Fruit fly (Drosophila melanogaster) whole organism, embryonic: ENCODE data around the gene CG13898.
A peak's percentile ranks its signal among the peaks of the same experiment; 100 is the strongest.

Source experiments
- Bgb ChIP-seq: fragments of 200-800 bp; sonication (Bioruptor generic); IDR thresholded peaks from 2 replicates; pipeline ENCODE4 v1.3.6; 2022; ENCODE audit warnings: missing biosample characterization, missing genetic modification characterization; ENCODE audit not compliant: partially characterized antibody
- BtbVII ChIP-seq: fragments of 200-800 bp; sonication (Bioruptor generic); optimal IDR thresholded peaks from 3 replicates; lab custom pipeline; 2017; ENCODE audit warnings: missing biosample characterization, mild to moderate bottlenecking, missing genetic modification characterization
- CG10321 ChIP-seq: fragments of 200-800 bp; sonication (Bioruptor generic); IDR thresholded peaks from 2 replicates; pipeline ENCODE4 v1.3.6; 2022; ENCODE audit warnings: missing biosample characterization, missing genetic modification characterization
- CG10979 ChIP-seq: fragments of 200-800 bp; sonication (Bioruptor generic); optimal IDR thresholded peaks from 2 replicates; lab custom pipeline; 2018; ENCODE audit warnings: missing biosample characterization, mild to moderate bottlenecking, missing genetic modification characterization, moderate library complexity
- CG12299 ChIP-seq: fragments of 200-800 bp; sonication (Bioruptor generic); optimal IDR thresholded peaks from 2 replicates; lab custom pipeline; 2018; ENCODE audit warnings: missing biosample characterization, mild to moderate bottlenecking, missing genetic modification characterization
- CG13775 ChIP-seq: fragments of 200-800 bp; sonication (Bioruptor generic); optimal IDR thresholded peaks from 3 replicates; lab custom pipeline; 2017; ENCODE audit warnings: missing biosample characterization, mild to moderate bottlenecking, missing genetic modification characterization
- CG14050 ChIP-seq: fragments of 200-800 bp; sonication (Bioruptor generic); IDR thresholded peaks from 3 replicates; pipeline ENCODE4 v1.3.6; 2022; ENCODE audit warnings: missing biosample characterization, missing genetic modification characterization
- CG17328 ChIP-seq: fragments of 200-800 bp; sonication (Bioruptor generic); IDR thresholded peaks from 2 replicates; pipeline ENCODE4 v1.3.6; 2022; ENCODE audit warnings: missing biosample characterization, missing genetic modification characterization
- CG18011 ChIP-seq: fragments of 200-800 bp; sonication (Bioruptor generic); optimal IDR thresholded peaks from 2 replicates; lab custom pipeline; 2017; ENCODE audit warnings: missing biosample characterization, missing genetic modification characterization, mild to moderate bottlenecking, moderate library complexity, missing genotype
- CG30020 ChIP-seq: fragments of 200-800 bp; optimal IDR thresholded peaks from 2 replicates; lab custom pipeline; 2019; ENCODE audit warnings: missing biosample characterization, mild to moderate bottlenecking, missing genetic modification characterization, moderate library complexity
- CG31441 ChIP-seq: fragments of 200-800 bp; sonication (Bioruptor generic); IDR thresholded peaks from 2 replicates; pipeline ENCODE4 v1.3.6; 2022; ENCODE audit warnings: missing biosample characterization, missing genetic modification characterization
- CG34376 ChIP-seq: fragments of 200-800 bp; sonication (Bioruptor generic); optimal IDR thresholded peaks from 2 replicates; lab custom pipeline; 2018; ENCODE audit warnings: missing biosample characterization, mild to moderate bottlenecking, missing genetic modification characterization
- CG4282 ChIP-seq: fragments of 200-800 bp; sonication (Bioruptor generic); optimal IDR thresholded peaks from 2 replicates; lab custom pipeline; 2016; ENCODE audit warnings: missing biosample characterization, missing genetic modification characterization
- CG4328 ChIP-seq: fragments of 200-800 bp; sonication (Bioruptor generic); optimal IDR thresholded peaks from 3 replicates; lab custom pipeline; 2017; ENCODE audit warnings: missing biosample characterization, missing genetic modification reagents, missing genetic modification characterization
- CG4424 ChIP-seq: fragments of 200-800 bp; sonication (Bioruptor generic); optimal IDR thresholded peaks from 3 replicates; lab custom pipeline; 2016; ENCODE audit warnings: missing biosample characterization, missing genetic modification characterization
- CG7928 ChIP-seq: fragments of 200-800 bp; sonication (Bioruptor generic); optimal IDR thresholded peaks from 2 replicates; lab custom pipeline; 2017; ENCODE audit warnings: missing biosample characterization, mild to moderate bottlenecking, missing genetic modification characterization
- CG9215 ChIP-seq: fragments of 200-800 bp; sonication (Bioruptor generic); IDR thresholded peaks from 2 replicates; pipeline ENCODE4 v1.3.6; 2022; ENCODE audit warnings: missing biosample characterization, missing genetic modification characterization
- CG9609 ChIP-seq: fragments of 200-800 bp; sonication (Bioruptor generic); optimal IDR thresholded peaks from 3 replicates; lab custom pipeline; 2016; ENCODE audit warnings: missing biosample characterization, missing genetic modification characterization
- CrebB ChIP-seq: fragments of 200-800 bp; sonication (Bioruptor generic); optimal IDR thresholded peaks from 3 replicates; lab custom pipeline; 2018; ENCODE audit warnings: missing biosample characterization, mild to moderate bottlenecking, missing genetic modification characterization
- D ChIP-seq, 2 experiments: fragments of 200-800 bp in 1 of 2; fragments of >200 bp in 1 of 2; sonication (Bioruptor generic) in 1 of 2; optimal IDR thresholded peaks; 2 replicates in 1 of 2; 3 replicates in 1 of 2; lab custom pipeline; 2017; ENCODE audit warnings: mild to moderate bottlenecking in 1 of 2, missing biosample characterization in 1 of 2, missing genetic modification characterization in 1 of 2, missing genetic modification reagents in 1 of 2
- Doc3 ChIP-seq: fragments of 200-800 bp; sonication (Bioruptor generic); IDR thresholded peaks from 3 replicates; pipeline ENCODE4 v1.3.6; 2022; ENCODE audit warnings: missing biosample characterization, missing genetic modification characterization; ENCODE audit not compliant: partially characterized antibody
- Fer2 ChIP-seq: fragments of 200-800 bp; sonication (Bioruptor generic); optimal IDR thresholded peaks from 2 replicates; lab custom pipeline; 2018; ENCODE audit warnings: missing biosample characterization, mild to moderate bottlenecking, missing genetic modification characterization, moderate library complexity
- Fer3 ChIP-seq: fragments of 200-800 bp; sonication (Bioruptor generic); optimal IDR thresholded peaks from 2 replicates; lab custom pipeline; 2018; ENCODE audit warnings: missing biosample characterization, mild to moderate bottlenecking, missing genetic modification characterization, moderate library complexity
- H15 ChIP-seq: fragments of 200-800 bp; sonication (Bioruptor generic); IDR thresholded peaks from 3 replicates; pipeline ENCODE4 v1.3.6; 2022; ENCODE audit warnings: missing biosample characterization, missing genetic modification characterization
- Hr78 ChIP-seq, 2 experiments: fragments of 200-800 bp in 1 of 2; fragments of >200 bp in 1 of 2; sonication (Bioruptor generic) in 1 of 2; optimal IDR thresholded peaks; 2 replicates each; lab custom pipeline; 2017 to 2019; ENCODE audit warnings: missing biosample characterization in 2 of 2, missing genetic modification characterization in 2 of 2, mild to moderate bottlenecking in 1 of 2, moderate library complexity in 1 of 2
- Mad ChIP-seq: fragments of 200-800 bp; sonication (Bioruptor generic); optimal IDR thresholded peaks from 2 replicates; lab custom pipeline; 2016; ENCODE audit warnings: missing biosample characterization, missing genetic modification characterization
- Neu2 ChIP-seq: fragments of 200-800 bp; sonication (Bioruptor generic); optimal IDR thresholded peaks from 3 replicates; lab custom pipeline; 2016; ENCODE audit warnings: missing biosample characterization, missing genetic modification characterization, borderline replicate concordance
- Nf-YA ChIP-seq: fragments of 200-800 bp; sonication (Bioruptor generic); IDR thresholded peaks from 2 replicates; pipeline ENCODE4 v1.3.6; 2022; ENCODE audit warnings: missing biosample characterization, missing genetic modification characterization
- Ravus ChIP-seq: fragments of 200-800 bp; sonication (Bioruptor generic); IDR thresholded peaks from 2 replicates; pipeline ENCODE4 v1.3.6; 2022; ENCODE audit warnings: missing biosample characterization, missing genetic modification characterization
- ac ChIP-seq: fragments of 200-800 bp; sonication (Bioruptor generic); optimal IDR thresholded peaks from 3 replicates; lab custom pipeline; 2017; ENCODE audit warnings: missing biosample characterization, mild to moderate bottlenecking, missing genetic modification characterization
- amos ChIP-seq: fragments of 200-800 bp; sonication (Bioruptor generic); IDR thresholded peaks from 2 replicates; pipeline ENCODE4 v1.3.6; 2022; ENCODE audit warnings: missing biosample characterization, missing genetic modification characterization; ENCODE audit not compliant: partially characterized antibody
- br ChIP-seq: fragments of >200 bp; optimal IDR thresholded peaks from 2 replicates; lab custom pipeline; 2017
- bsh ChIP-seq, 2 experiments: fragments of 200-800 bp; sonication (Bioruptor generic); optimal IDR thresholded peaks; 2 replicates each; lab custom pipeline; 2017 to 2018; ENCODE audit warnings: mild to moderate bottlenecking in 2 of 2, missing biosample characterization in 2 of 2, missing genetic modification characterization in 2 of 2, moderate library complexity in 1 of 2
- cad ChIP-seq: fragments of >200 bp; optimal IDR thresholded peaks from 2 replicates; lab custom pipeline; 2017; ENCODE audit warnings: missing biosample characterization, missing genetic modification characterization
- chif ChIP-seq, 2 experiments: fragments of 200-800 bp; sonication (Bioruptor generic); optimal IDR thresholded peaks; 3 replicates each; lab custom pipeline; 2016; ENCODE audit warnings: missing biosample characterization in 2 of 2, missing genetic modification characterization in 2 of 2
- croc ChIP-seq: fragments of 200-800 bp; sonication (Bioruptor generic); conservative IDR thresholded peaks from 3 replicates; pipeline ENCODE4 v1.3.6; 2022; ENCODE audit warnings: missing biosample characterization, missing genetic modification characterization
- ewg ChIP-seq: fragments of 200-800 bp; sonication (Bioruptor generic); optimal IDR thresholded peaks from 3 replicates; lab custom pipeline; 2017; ENCODE audit warnings: mild to moderate bottlenecking, missing biosample characterization, missing genetic modification reagents, missing genetic modification characterization
- gce ChIP-seq: fragments of 200-800 bp; sonication (Bioruptor generic); IDR thresholded peaks from 3 replicates; pipeline ENCODE4 v1.3.6; 2022; ENCODE audit warnings: missing biosample characterization, missing genetic modification characterization
- kah ChIP-seq: fragments of 200-800 bp; sonication (Bioruptor generic); optimal IDR thresholded peaks from 2 replicates; lab custom pipeline; 2018; ENCODE audit warnings: missing biosample characterization, mild to moderate bottlenecking, missing genetic modification characterization
- kni ChIP-seq: fragments of 200-800 bp; sonication (Bioruptor generic); optimal IDR thresholded peaks from 3 replicates; lab custom pipeline; 2017; ENCODE audit warnings: mild to moderate bottlenecking, missing biosample characterization, missing genetic modification reagents, missing genetic modification characterization
- mam ChIP-seq: fragments of 200-800 bp; sonication (Bioruptor generic); optimal IDR thresholded peaks from 3 replicates; lab custom pipeline; 2016; ENCODE audit warnings: missing biosample characterization, missing genetic modification characterization
- onecut ChIP-seq: fragments of 200-800 bp; sonication (Bioruptor generic); IDR thresholded peaks from 2 replicates; pipeline ENCODE4 v1.3.6; 2022; ENCODE audit warnings: missing biosample characterization, missing genetic modification characterization
- ro ChIP-seq: fragments of 200-800 bp; sonication (Bioruptor generic); IDR thresholded peaks from 2 replicates; pipeline ENCODE4 v1.3.6; 2022; ENCODE audit warnings: missing biosample characterization, missing genetic modification characterization
- sd ChIP-seq: fragments of 200-800 bp; sonication (Bioruptor generic); optimal IDR thresholded peaks from 3 replicates; lab custom pipeline; 2018; ENCODE audit warnings: missing biosample characterization, mild to moderate bottlenecking, missing genetic modification characterization, moderate library complexity
- sens ChIP-seq: fragments of 200-800 bp; sonication (Bioruptor generic); peaks from one replicate; lab custom pipeline; 2016; ENCODE audit warnings: missing biosample characterization, missing genetic modification characterization
- sqz ChIP-seq: fragments of 200-800 bp; sonication (Bioruptor generic); optimal IDR thresholded peaks from 3 replicates; lab custom pipeline; 2018; ENCODE audit warnings: missing biosample characterization, mild to moderate bottlenecking, missing genetic modification characterization
- sr ChIP-seq: fragments of 200-800 bp; sonication (Bioruptor generic); IDR thresholded peaks from 3 replicates; pipeline ENCODE4 v1.3.6; 2022; ENCODE audit warnings: missing biosample characterization, missing genetic modification characterization
- stwl ChIP-seq: fragments of 200-800 bp; sonication (Bioruptor generic); optimal IDR thresholded peaks from 3 replicates; lab custom pipeline; 2018; ENCODE audit warnings: missing biosample characterization, mild to moderate bottlenecking, missing genetic modification characterization, moderate library complexity
- tgo ChIP-seq: fragments of 200-800 bp; sonication (Bioruptor generic); IDR thresholded peaks from 3 replicates; pipeline ENCODE4 v1.3.6; 2022; ENCODE audit warnings: missing biosample characterization, missing genetic modification characterization
- tio ChIP-seq: fragments of 200-800 bp; sonication (Bioruptor generic); optimal IDR thresholded peaks from 2 replicates; lab custom pipeline; 2017; ENCODE audit warnings: missing biosample characterization, missing genetic modification characterization, inconsistent platforms
- trh ChIP-seq: fragments of 200-800 bp; sonication (Bioruptor generic); optimal IDR thresholded peaks from 2 replicates; lab custom pipeline; 2016; ENCODE audit warnings: missing biosample characterization, missing genetic modification characterization

Gene CG13898

dm6 chr3L:754612-755011 is 49.2 kb downstream of the CG13898 start (continued):
- TF ChIP-seq cad (GFP tag; lab: Kevin White, UChicago) (no peak), H15 (GFP tag; lab: Robert Waterston, UW) (no peak), Doc3 (GFP tag; lab: Robert Waterston, UW) (no peak), sr (GFP tag; lab: Robert Waterston, UW) (no peak), BtbVII (no peak), CG34376 (GFP tag; lab: Kevin White, UChicago) (no peak), CG10979 (tag; lab: Kevin White, UChicago) (peak; percentile 27), br (no peak), CG7928 (GFP tag; lab: Kevin White, UChicago) (no peak), Bgb (no peak), bsh (GFP tag; optimal IDR thresholded peaks at IDR 0.05; lab: Kevin White, UChicago) (peak in 1 of 2 experiments; percentile 51), D (optimal IDR thresholded peaks at IDR 0.05; lab: Kevin White, UChicago) (no peak), D (GFP tag; optimal IDR thresholded peaks at IDR 0.05; lab: Kevin White, UChicago) (no peak), gce (GFP tag; lab: Robert Waterston, UW) (0 out of 3 replicates have a peak, but pooled peaks have one; percentile 34), kni (GFP tag; lab: Kevin White, UChicago) (no peak), Fer2 (tag; lab: Kevin White, UChicago) (no peak), stwl (tag; lab: Kevin White, UChicago) (no peak), onecut (no peak), CG4328 (GFP tag; lab: Kevin White, UChicago) (no peak), Neu2 (GFP tag; lab: Kevin White, UChicago) (no peak), mam (GFP tag; lab: Kevin White, UChicago) (no peak), trh (no peak), CG9215 (GFP tag; lab: Robert Waterston, UW) (no peak), sd (tag; lab: Kevin White, UChicago) (peak; percentile 2), CrebB (tag; lab: Kevin White, UChicago) (no peak), amos (GFP tag; lab: Robert Waterston, UW) (no peak), Mad (GFP tag; lab: Kevin White, UChicago) (no peak), Nf-YA (GFP tag; lab: Robert Waterston, UW) (peak; percentile 34; the same call in 1 of the 2 replicates), CG14050 (GFP tag; lab: Robert Waterston, UW) (no peak; the same call in 2 of the 3 replicates), kah (GFP tag; lab: Kevin White, UChicago) (no peak), Ravus (GFP tag; lab: Robert Waterston, UW) (no peak), sens (peak; percentile 88), ewg (GFP tag; lab: Kevin White, UChicago) (peak; percentile 35), ac (GFP tag; lab: Kevin White, UChicago) (no peak), tgo (peak; percentile 18; the same call in 1 of the 3 replicates), CG18011 (GFP tag; lab: Kevin White, UChicago) (no peak), CG4424 (GFP tag; lab: Kevin White, UChicago) (peak; percentile 28), CG13775 (GFP tag; lab: Kevin White, UChicago) (no peak), CG30020 (tag; lab: Kevin White, UChicago) (no peak), Fer3 (no peak), tio (GFP tag; lab: Kevin White, UChicago) (no peak), Hr78 (GFP tag; optimal IDR thresholded peaks at IDR 0.05; lab: Kevin White, UChicago) (no peak), CG12299 (tag; lab: Kevin White, UChicago) (no peak), croc (GFP tag; lab: Robert Waterston, UW) (0 out of 3 replicates have a peak, but pooled peaks have one; percentile 13), chif (GFP tag; optimal IDR thresholded peaks at IDR 0.05; lab: Kevin White, UChicago) (peak; percentile 5 to 24), sqz (GFP tag; lab: Kevin White, UChicago) (no peak), CG4282 (GFP tag; lab: Kevin White, UChicago) (no peak), CG10321 (GFP tag; lab: Robert Waterston, UW) (no peak), CG17328 (peak; percentile 44), ro (GFP tag; lab: Robert Waterston, UW) (no peak), CG31441 (GFP tag; lab: Robert Waterston, UW) (0 out of 2 replicates have a peak, but pooled peaks have one; percentile 10), CG9609 (GFP tag; lab: Kevin White, UChicago) (no peak)
